Fruit fly (Drosophila melanogaster) whole organism, embryonic: Measurements from ENCODE around the gene Gclm.

Source experiments
- Ada2b ChIP-seq: fragments of 200-800 bp; sonication (Bioruptor generic); IDR thresholded peaks from 2 replicates; pipeline ENCODE4 v1.3.6; 2022; ENCODE audit warnings: missing biosample characterization, missing genetic modification characterization
- CG12071 ChIP-seq: fragments of 200-800 bp; sonication (Bioruptor generic); optimal IDR thresholded peaks from 3 replicates; lab custom pipeline; 2018; ENCODE audit warnings: missing biosample characterization, mild to moderate bottlenecking, missing genetic modification characterization
- CG12155 ChIP-seq: fragments of 200-800 bp; sonication (Bioruptor generic); optimal IDR thresholded peaks from 3 replicates; lab custom pipeline; 2016; ENCODE audit warnings: missing biosample characterization, missing genetic modification characterization
- CG13287 ChIP-seq: fragments of 200-800 bp; sonication (Bioruptor generic); IDR thresholded peaks from 2 replicates; pipeline ENCODE4 v1.3.6; 2022; ENCODE audit warnings: missing biosample characterization, missing genetic modification characterization; ENCODE audit not compliant: partially characterized antibody
- CG14667 ChIP-seq: fragments of 200-800 bp; sonication (Bioruptor generic); IDR thresholded peaks from 2 replicates; pipeline ENCODE4 v1.3.6; 2022; ENCODE audit warnings: missing biosample characterization, missing genetic modification characterization
- CG1529 ChIP-seq: fragments of 200-800 bp; sonication (Bioruptor generic); optimal IDR thresholded peaks from 3 replicates; lab custom pipeline; 2018; ENCODE audit warnings: missing biosample characterization, missing genetic modification characterization
- CG18011 ChIP-seq: fragments of 200-800 bp; sonication (Bioruptor generic); optimal IDR thresholded peaks from 2 replicates; lab custom pipeline; 2017; ENCODE audit warnings: missing biosample characterization, missing genetic modification characterization, mild to moderate bottlenecking, moderate library complexity, missing genotype
- CG18262 ChIP-seq: fragments of 200-800 bp; optimal IDR thresholded peaks from 3 replicates; lab custom pipeline; 2019; ENCODE audit warnings: missing biosample characterization, mild to moderate bottlenecking, missing genetic modification characterization, moderate library complexity
- CG18764 ChIP-seq: fragments of 200-800 bp; sonication (Bioruptor generic); optimal IDR thresholded peaks from 3 replicates; lab custom pipeline; 2016; ENCODE audit warnings: missing biosample characterization, missing genetic modification characterization
- CG2120 ChIP-seq: fragments of 200-800 bp; sonication (Bioruptor generic); optimal IDR thresholded peaks from 3 replicates; lab custom pipeline; 2016; ENCODE audit warnings: missing biosample characterization, missing genetic modification characterization
- CG2202 ChIP-seq: fragments of 200-800 bp; sonication (Bioruptor generic); optimal IDR thresholded peaks from 2 replicates; lab custom pipeline; 2018; ENCODE audit warnings: missing biosample characterization, mild to moderate bottlenecking, missing genetic modification characterization
- CG2712 ChIP-seq: fragments of 200-800 bp; optimal IDR thresholded peaks from 3 replicates; lab custom pipeline; 2019; ENCODE audit warnings: missing biosample characterization, mild to moderate bottlenecking, missing genetic modification characterization, moderate library complexity
- CG30020 ChIP-seq: fragments of 200-800 bp; optimal IDR thresholded peaks from 2 replicates; lab custom pipeline; 2019; ENCODE audit warnings: missing biosample characterization, mild to moderate bottlenecking, missing genetic modification characterization, moderate library complexity
- CG4328 ChIP-seq: fragments of 200-800 bp; sonication (Bioruptor generic); optimal IDR thresholded peaks from 3 replicates; lab custom pipeline; 2017; ENCODE audit warnings: missing biosample characterization, missing genetic modification reagents, missing genetic modification characterization
- CG5245 ChIP-seq: fragments of 200-800 bp; sonication (Bioruptor generic); optimal IDR thresholded peaks from 3 replicates; lab custom pipeline; 2016; ENCODE audit warnings: missing biosample characterization, missing genetic modification characterization
- CG6689 ChIP-seq: fragments of 200-800 bp; sonication (Bioruptor generic); IDR thresholded peaks from 2 replicates; pipeline ENCODE4 v1.3.6; 2022; ENCODE audit warnings: missing biosample characterization, missing genetic modification characterization
- CG8089 ChIP-seq: fragments of 200-800 bp; sonication (Bioruptor generic); optimal IDR thresholded peaks from 3 replicates; lab custom pipeline; 2016; ENCODE audit warnings: missing biosample characterization, missing genetic modification characterization
- CrebB ChIP-seq: fragments of 200-800 bp; sonication (Bioruptor generic); optimal IDR thresholded peaks from 3 replicates; lab custom pipeline; 2018; ENCODE audit warnings: missing biosample characterization, mild to moderate bottlenecking, missing genetic modification characterization
- D ChIP-seq, 2 experiments: fragments of 200-800 bp in 1 of 2; fragments of >200 bp in 1 of 2; sonication (Bioruptor generic) in 1 of 2; optimal IDR thresholded peaks; 2 replicates in 1 of 2; 3 replicates in 1 of 2; lab custom pipeline; 2017; ENCODE audit warnings: mild to moderate bottlenecking in 1 of 2, missing biosample characterization in 1 of 2, missing genetic modification characterization in 1 of 2, missing genetic modification reagents in 1 of 2
- Doc2 ChIP-seq: fragments of 200-800 bp; sonication (Bioruptor generic); IDR thresholded peaks from 2 replicates; pipeline ENCODE4 v1.3.6; 2022; ENCODE audit warnings: missing biosample characterization, missing genetic modification characterization
- E2f1 ChIP-seq: fragments of 200-800 bp; sonication (Bioruptor generic); IDR thresholded peaks from 2 replicates; pipeline ENCODE4 v1.3.6; 2022; ENCODE audit warnings: missing biosample characterization, missing genetic modification characterization
- ERR ChIP-seq: fragments of 200-800 bp; sonication (Bioruptor generic); optimal IDR thresholded peaks from 2 replicates; lab custom pipeline; 2016; ENCODE audit warnings: missing biosample characterization, missing genetic modification characterization
- Eip74EF ChIP-seq, 2 experiments: fragments of 200-800 bp in 1 of 2; fragments of >200 bp in 1 of 2; sonication (Bioruptor generic) in 1 of 2; optimal IDR thresholded peaks; 2 replicates each; lab custom pipeline; 2017 to 2019; ENCODE audit warnings: missing biosample characterization in 2 of 2, missing genetic modification characterization in 2 of 2, mild to moderate bottlenecking in 1 of 2, moderate library complexity in 1 of 2
- Hmx ChIP-seq: fragments of 200-800 bp; sonication (Bioruptor generic); optimal IDR thresholded peaks from 2 replicates; lab custom pipeline; 2016; ENCODE audit warnings: missing biosample characterization, missing genetic modification characterization
- MTF-1 ChIP-seq: fragments of 200-800 bp; sonication (Bioruptor generic); optimal IDR thresholded peaks from 2 replicates; lab custom pipeline; 2018; ENCODE audit warnings: missing biosample characterization, mild to moderate bottlenecking, missing genetic modification characterization, borderline replicate concordance
- Meics ChIP-seq: fragments of 200-800 bp; sonication (Bioruptor generic); optimal IDR thresholded peaks from 2 replicates; lab custom pipeline; 2017; ENCODE audit warnings: missing biosample characterization, mild to moderate bottlenecking, missing genetic modification characterization
- Nf-YB ChIP-seq: fragments of 200-800 bp; sonication (Bioruptor generic); optimal IDR thresholded peaks from 3 replicates; lab custom pipeline; 2019; ENCODE audit warnings: missing biosample characterization, mild to moderate bottlenecking, missing genetic modification characterization, moderate library complexity
- Rfx ChIP-seq: fragments of 200-800 bp; sonication (Bioruptor generic); IDR thresholded peaks from 2 replicates; pipeline ENCODE4 v1.3.6; 2022; ENCODE audit warnings: missing biosample characterization, missing genetic modification characterization
- Sox100B ChIP-seq: fragments of 200-800 bp; sonication (Bioruptor generic); optimal IDR thresholded peaks from 3 replicates; lab custom pipeline; 2018; ENCODE audit warnings: missing biosample characterization, mild to moderate bottlenecking, missing genetic modification characterization
- Ssrp ChIP-seq: fragments of 200-800 bp; sonication (Bioruptor generic); optimal IDR thresholded peaks from 2 replicates; lab custom pipeline; 2018; ENCODE audit warnings: missing biosample characterization, mild to moderate bottlenecking, missing genetic modification characterization, moderate library complexity
- ara ChIP-seq: fragments of 200-800 bp; sonication (Bioruptor generic); IDR thresholded peaks from 2 replicates; pipeline ENCODE4 v1.3.6; 2022; ENCODE audit warnings: missing biosample characterization, missing genetic modification characterization
- bab2 ChIP-seq: fragments of 200-800 bp; sonication (Bioruptor generic); optimal IDR thresholded peaks from 2 replicates; lab custom pipeline; 2016; ENCODE audit warnings: missing biosample characterization, missing genetic modification characterization
- cas ChIP-seq: fragments of 200-800 bp; sonication (Bioruptor generic); IDR thresholded peaks from 2 replicates; pipeline ENCODE4 v1.3.6; 2022; ENCODE audit warnings: missing biosample characterization, missing genetic modification characterization
- cg ChIP-seq: fragments of 200-800 bp; sonication (Bioruptor generic); optimal IDR thresholded peaks from 3 replicates; lab custom pipeline; 2019; ENCODE audit warnings: missing biosample characterization, mild to moderate bottlenecking, missing genetic modification characterization, moderate library complexity
- crol ChIP-seq: fragments of 200-800 bp; sonication (Bioruptor generic); IDR thresholded peaks from 2 replicates; pipeline ENCODE4 v1.3.6; 2022; ENCODE audit warnings: missing biosample characterization, missing genetic modification characterization
- fd102C ChIP-seq: fragments of 200-800 bp; sonication (Bioruptor generic); optimal IDR thresholded peaks from 2 replicates; lab custom pipeline; 2018; ENCODE audit warnings: missing biosample characterization, mild to moderate bottlenecking, missing genetic modification characterization, moderate library complexity
- gcm2 ChIP-seq: fragments of 200-800 bp; sonication (Bioruptor generic); optimal IDR thresholded peaks from 2 replicates; lab custom pipeline; 2016; ENCODE audit warnings: missing biosample characterization, missing genetic modification characterization
- klu ChIP-seq: fragments of 200-800 bp; sonication (Bioruptor generic); IDR thresholded peaks from 2 replicates; pipeline ENCODE4 v1.3.6; 2022; ENCODE audit warnings: missing biosample characterization, missing genetic modification characterization
- knrl ChIP-seq: fragments of 200-800 bp; sonication (Bioruptor generic); IDR thresholded peaks from 3 replicates; pipeline ENCODE4 v1.3.6; 2022; ENCODE audit warnings: missing biosample characterization, missing genetic modification characterization; ENCODE audit not compliant: partially characterized antibody
- maf-S ChIP-seq: fragments of 200-800 bp; sonication (Bioruptor generic); optimal IDR thresholded peaks from 2 replicates; lab custom pipeline; 2016; ENCODE audit warnings: missing biosample characterization, missing genetic modification characterization
- mld ChIP-seq: fragments of 200-800 bp; sonication (Bioruptor generic); IDR thresholded peaks from 3 replicates; pipeline ENCODE4 v1.3.6; 2022; ENCODE audit warnings: missing biosample characterization, missing genetic modification characterization; ENCODE audit not compliant: partially characterized antibody
- nau ChIP-seq: fragments of 200-800 bp; sonication (Bioruptor generic); optimal IDR thresholded peaks from 3 replicates; lab custom pipeline; 2017; ENCODE audit warnings: missing biosample characterization, mild to moderate bottlenecking, missing genetic modification characterization, missing genetic modification reagents
- otp ChIP-seq: fragments of 200-800 bp; sonication (Bioruptor generic); IDR thresholded peaks from 3 replicates; pipeline ENCODE4, ENCODE4 v1.3.6; 2022; ENCODE audit warnings: missing biosample characterization, missing genetic modification characterization
- ranshi ChIP-seq: fragments of 200-800 bp; sonication (Bioruptor generic); IDR thresholded peaks from 2 replicates; pipeline ENCODE4 v1.3.6; 2022; ENCODE audit warnings: missing biosample characterization, missing genetic modification characterization
- schlank ChIP-seq: fragments of 200-800 bp; sonication (Bioruptor generic); optimal IDR thresholded peaks from 2 replicates; lab custom pipeline; 2018; ENCODE audit warnings: missing biosample characterization, mild to moderate bottlenecking, missing genetic modification characterization
- shn ChIP-seq: fragments of 200-800 bp; sonication (Bioruptor generic); optimal IDR thresholded peaks from 3 replicates; lab custom pipeline; 2016; ENCODE audit warnings: missing biosample characterization, missing genetic modification characterization
- tll ChIP-seq, 2 experiments: fragments of 200-800 bp in 1 of 2; fragments of >200 bp in 1 of 2; sonication (Bioruptor generic) in 1 of 2; optimal IDR thresholded peaks; 2 replicates each; lab custom pipeline; 2017 to 2019; ENCODE audit warnings: missing biosample characterization in 2 of 2, missing genetic modification characterization in 2 of 2, mild to moderate bottlenecking in 1 of 2, moderate library complexity in 1 of 2
- trh ChIP-seq: fragments of 200-800 bp; sonication (Bioruptor generic); optimal IDR thresholded peaks from 2 replicates; lab custom pipeline; 2016; ENCODE audit warnings: missing biosample characterization, missing genetic modification characterization
- unpg ChIP-seq: fragments of 200-800 bp; sonication (Bioruptor generic); optimal IDR thresholded peaks from 3 replicates; lab custom pipeline; 2018; ENCODE audit warnings: missing biosample characterization, mild to moderate bottlenecking, missing genetic modification characterization, moderate library complexity

The Gclm gene

DNA sequence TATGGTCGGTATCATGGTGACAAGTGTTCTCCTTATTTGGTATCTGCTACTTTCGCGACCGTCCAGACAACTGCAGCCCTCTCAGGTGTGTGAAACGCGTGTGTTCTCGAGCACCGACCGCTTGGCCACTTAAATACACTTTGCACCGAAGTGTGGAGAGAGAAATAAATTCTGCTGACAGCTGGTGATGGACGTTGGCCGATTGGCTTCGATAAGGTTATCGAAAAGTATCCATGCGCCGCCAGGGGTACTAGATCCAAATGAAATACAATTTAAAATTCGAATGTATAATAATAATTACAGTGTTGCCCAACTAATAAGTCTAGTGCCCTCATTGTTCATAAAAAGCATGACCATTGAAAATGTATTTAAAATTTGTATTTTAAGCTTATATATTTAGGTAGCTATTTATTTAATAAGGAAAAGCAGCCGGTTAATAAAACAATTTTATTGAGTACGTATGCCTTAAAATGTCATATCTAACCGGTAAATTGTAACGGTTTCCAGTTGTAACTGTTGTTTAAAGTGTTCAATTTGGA is at the start of gene Gclm, which contains the start of gene CG17625 (continued):
- no peak for TF ChIP-seq CG8089 (GFP tag; lab: Kevin White, UChicago)
- peak; percentile 7 for TF ChIP-seq MTF-1
- TF ChIP-seq CG18011 (GFP tag; lab: Kevin White, UChicago): no peak
- TF ChIP-seq Ssrp: peak; percentile 39
- TF ChIP-seq ranshi (GFP tag; lab: Robert Waterston, UW): 0 out of 2 replicates have a peak, but pooled peaks have one; percentile 4
- TF ChIP-seq Eip74EF (GFP tag; optimal IDR thresholded peaks at IDR 0.05; lab: Kevin White, UChicago): peak in 1 of 2 experiments; percentile 44
- no peak for TF ChIP-seq D (optimal IDR thresholded peaks at IDR 0.05; lab: Kevin White, UChicago)
- TF ChIP-seq D (GFP tag; optimal IDR thresholded peaks at IDR 0.05; lab: Kevin White, UChicago): no peak
- TF ChIP-seq mld (GFP tag; lab: Robert Waterston, UW): peak; percentile 68; the same call in 1 of the 3 replicates
- no peak for TF ChIP-seq CG2202 (tag; lab: Kevin White, UChicago)
- TF ChIP-seq Ada2b (GFP tag; lab: Robert Waterston, UW): peak; percentile 43
- TF ChIP-seq trh (GFP tag; lab: Kevin White, UChicago): no peak
- TF ChIP-seq Sox100B (GFP tag; lab: Kevin White, UChicago): peak; percentile 32
- peak; percentile 27 for TF ChIP-seq CrebB
- TF ChIP-seq CG12155 (GFP tag; lab: Kevin White, UChicago): peak; percentile 29
- TF ChIP-seq Rfx (GFP tag; lab: Robert Waterston, UW): peak; percentile 66
- peak; percentile 35 for TF ChIP-seq CG18764 (GFP tag; lab: Kevin White, UChicago)
- peak; percentile 52 for TF ChIP-seq bab2 (GFP tag; lab: Kevin White, UChicago)
- TF ChIP-seq CG1529 (GFP tag; lab: Kevin White, UChicago): no peak
- TF ChIP-seq CG12071 (GFP tag; lab: Kevin White, UChicago): peak; percentile 32
- TF ChIP-seq Doc2 (GFP tag; lab: Robert Waterston, UW): no peak
- TF ChIP-seq Meics (GFP tag; lab: Kevin White, UChicago): peak; percentile 58
- peak; percentile 22 for TF ChIP-seq schlank (tag; lab: Kevin White, UChicago)
- TF ChIP-seq gcm2 (GFP tag; lab: Kevin White, UChicago): no peak
- TF ChIP-seq Hmx (GFP tag; lab: Kevin White, UChicago): no peak
- TF ChIP-seq maf-S (GFP tag; lab: Kevin White, UChicago): no peak
- peak; percentile 42 for TF ChIP-seq unpg
- peak; percentile 79 for TF ChIP-seq knrl (GFP tag; lab: Robert Waterston, UW)
- peak; percentile 55 for TF ChIP-seq CG4328
- peak; percentile 83 for TF ChIP-seq CG13287 (GFP tag; lab: Robert Waterston, UW)
- peak; percentile 23 for TF ChIP-seq Nf-YB (GFP tag; lab: Kevin White, UChicago)
- TF ChIP-seq CG2712 (tag; lab: Kevin White, UChicago): peak; percentile 68
- TF ChIP-seq crol (GFP tag; lab: Robert Waterston, UW): 0 out of 2 replicates have a peak, but pooled peaks have one; percentile 11
- TF ChIP-seq tll (GFP tag; optimal IDR thresholded peaks at IDR 0.05; lab: Kevin White, UChicago): no peak
- peak; percentile 35; the same call in 1 of the 2 replicates for TF ChIP-seq klu (GFP tag; lab: Robert Waterston, UW)
- TF ChIP-seq ERR (GFP tag; lab: Kevin White, UChicago): peak; percentile 42
- TF ChIP-seq CG14667 (GFP tag; lab: Robert Waterston, UW): peak; percentile 30; the same call in 1 of the 2 replicates
- TF ChIP-seq shn (GFP tag; lab: Kevin White, UChicago): peak; percentile 11
- peak; percentile 48 for TF ChIP-seq CG18262 (tag; lab: Kevin White, UChicago)
- TF ChIP-seq cas: no peak
- TF ChIP-seq CG2120 (GFP tag; lab: Kevin White, UChicago): peak; percentile 78
- peak; percentile 57 for TF ChIP-seq E2f1 (GFP tag; lab: Robert Waterston, UW)
- TF ChIP-seq CG30020 (tag; lab: Kevin White, UChicago): peak; percentile 51
- peak; percentile 60; the same call in 1 of the 2 replicates for TF ChIP-seq CG6689 (GFP tag; lab: Robert Waterston, UW)
- no peak for TF ChIP-seq ara
- TF ChIP-seq nau (GFP tag; lab: Kevin White, UChicago): no peak
- TF ChIP-seq otp (GFP tag; lab: Robert Waterston, UW): no peak
- no peak for TF ChIP-seq fd102C
- no peak for TF ChIP-seq CG5245 (GFP tag; lab: Kevin White, UChicago)
- TF ChIP-seq cg (GFP tag; lab: Kevin White, UChicago): no peak
